Fruit fly (Drosophila melanogaster) whole organism, embryonic: ENCODE results near the gene CG33332.

Experiments used
- CG10147 ChIP-seq: fragments of 200-800 bp; sonication (Bioruptor generic); optimal IDR thresholded peaks from 2 replicates; lab custom pipeline; 2019; ENCODE audit warnings: missing biosample characterization, mild to moderate bottlenecking, missing genetic modification characterization, moderate library complexity
- CG10321 ChIP-seq: fragments of 200-800 bp; sonication (Bioruptor generic); IDR thresholded peaks from 2 replicates; pipeline ENCODE4 v1.3.6; 2022; ENCODE audit warnings: missing biosample characterization, missing genetic modification characterization
- CG10462 ChIP-seq: fragments of 200-800 bp; sonication (Bioruptor generic); optimal IDR thresholded peaks from 2 replicates; lab custom pipeline; 2016; ENCODE audit warnings: missing biosample characterization, missing genetic modification characterization
- CG10959 ChIP-seq: fragments of 200-800 bp; sonication (Bioruptor generic); IDR thresholded peaks from 2 replicates; pipeline ENCODE4 v1.3.6; 2022; ENCODE audit warnings: missing biosample characterization, missing genetic modification characterization
- CG11093 ChIP-seq: fragments of 200-800 bp; sonication (Bioruptor generic); IDR thresholded peaks from 3 replicates; pipeline ENCODE4 v1.3.6; 2022; ENCODE audit warnings: missing biosample characterization, missing genetic modification characterization
- CG11696 ChIP-seq: fragments of 200-800 bp; sonication (Bioruptor generic); IDR thresholded peaks from 2 replicates; pipeline ENCODE4 v1.3.6; 2022; ENCODE audit warnings: missing biosample characterization, missing genetic modification characterization
- CG12104 ChIP-seq: fragments of 200-800 bp; sonication (Bioruptor generic); optimal IDR thresholded peaks from 3 replicates; lab custom pipeline; 2016; ENCODE audit warnings: missing biosample characterization, missing genetic modification characterization
- CG12155 ChIP-seq: fragments of 200-800 bp; sonication (Bioruptor generic); optimal IDR thresholded peaks from 3 replicates; lab custom pipeline; 2016; ENCODE audit warnings: missing biosample characterization, missing genetic modification characterization
- CG12219 ChIP-seq: fragments of 200-800 bp; sonication (Bioruptor generic); optimal IDR thresholded peaks from 3 replicates; lab custom pipeline; 2018; ENCODE audit warnings: missing biosample characterization, mild to moderate bottlenecking, missing genetic modification characterization
- CG14014 ChIP-seq: fragments of 200-800 bp; sonication (Bioruptor generic); IDR thresholded peaks from 2 replicates; pipeline ENCODE4 v1.3.6; 2022; ENCODE audit warnings: missing biosample characterization, missing genetic modification characterization
- CG16779 ChIP-seq: fragments of 200-800 bp; sonication (Bioruptor generic); IDR thresholded peaks from 2 replicates; pipeline ENCODE4 v1.3.6; 2022; ENCODE audit warnings: missing biosample characterization, missing genetic modification characterization
- CG18011 ChIP-seq: fragments of 200-800 bp; sonication (Bioruptor generic); optimal IDR thresholded peaks from 2 replicates; lab custom pipeline; 2017; ENCODE audit warnings: missing biosample characterization, missing genetic modification characterization, mild to moderate bottlenecking, moderate library complexity, missing genotype
- CG2678 ChIP-seq: fragments of 200-800 bp; sonication (Bioruptor generic); optimal IDR thresholded peaks from 3 replicates; lab custom pipeline; 2019; ENCODE audit warnings: missing biosample characterization, mild to moderate bottlenecking, missing genetic modification characterization, moderate library complexity
- CG2875 ChIP-seq: fragments of 200-800 bp; sonication (Bioruptor generic); optimal IDR thresholded peaks from 2 replicates; lab custom pipeline; 2017; ENCODE audit warnings: missing biosample characterization, mild to moderate bottlenecking, missing genetic modification characterization, missing genetic modification reagents
- CG33213 ChIP-seq: fragments of 200-800 bp; sonication (Bioruptor generic); optimal IDR thresholded peaks from 3 replicates; lab custom pipeline; 2016; ENCODE audit warnings: missing biosample characterization, missing genetic modification characterization
- CG3726 ChIP-seq: fragments of 200-800 bp; sonication (Bioruptor generic); IDR thresholded peaks from 3 replicates; pipeline ENCODE4, ENCODE4 v1.3.6; 2022; ENCODE audit warnings: missing biosample characterization, missing genetic modification characterization
- CG3847 ChIP-seq: fragments of 200-800 bp; sonication (Bioruptor generic); IDR thresholded peaks from 2 replicates; pipeline ENCODE4 v1.3.6; 2022; ENCODE audit warnings: missing biosample characterization, missing genetic modification characterization
- CG4282 ChIP-seq: fragments of 200-800 bp; sonication (Bioruptor generic); optimal IDR thresholded peaks from 2 replicates; lab custom pipeline; 2016; ENCODE audit warnings: missing biosample characterization, missing genetic modification characterization
- CG6254 ChIP-seq: fragments of 200-800 bp; sonication (Bioruptor generic); optimal IDR thresholded peaks from 3 replicates; lab custom pipeline; 2017; ENCODE audit warnings: mild to moderate bottlenecking, missing biosample characterization, missing genetic modification reagents, missing genetic modification characterization
- CG6854 ChIP-seq: fragments of 200-800 bp; sonication (Bioruptor generic); optimal IDR thresholded peaks from 3 replicates; lab custom pipeline; 2017; ENCODE audit warnings: missing biosample characterization, mild to moderate bottlenecking, missing genetic modification characterization
- CG9727 ChIP-seq: fragments of 200-800 bp; sonication (Bioruptor generic); optimal IDR thresholded peaks from 3 replicates; lab custom pipeline; 2017; ENCODE audit warnings: missing biosample characterization, mild to moderate bottlenecking, missing genetic modification characterization
- D19A ChIP-seq: fragments of 200-800 bp; optimal IDR thresholded peaks from 3 replicates; lab custom pipeline; 2019; ENCODE audit warnings: missing biosample characterization, mild to moderate bottlenecking, missing genetic modification characterization, moderate library complexity
- Dp ChIP-seq: fragments of 200-800 bp; sonication (Bioruptor generic); optimal IDR thresholded peaks from 2 replicates; lab custom pipeline; 2018; ENCODE audit warnings: missing biosample characterization, mild to moderate bottlenecking, missing genetic modification characterization, moderate library complexity
- Fer2 ChIP-seq: fragments of 200-800 bp; sonication (Bioruptor generic); optimal IDR thresholded peaks from 2 replicates; lab custom pipeline; 2018; ENCODE audit warnings: missing biosample characterization, mild to moderate bottlenecking, missing genetic modification characterization, moderate library complexity
- GATAe ChIP-seq: fragments of 200-800 bp; sonication (Bioruptor generic); conservative IDR thresholded peaks from 2 replicates; pipeline ENCODE4 v1.3.6; 2022; ENCODE audit warnings: missing biosample characterization, missing genetic modification characterization
- HLH54F ChIP-seq: fragments of 200-800 bp; sonication (Bioruptor generic); optimal IDR thresholded peaks from 3 replicates; lab custom pipeline; 2016; ENCODE audit warnings: missing biosample characterization, missing genetic modification characterization
- Mes4 ChIP-seq: fragments of 200-800 bp; sonication (Bioruptor generic); optimal IDR thresholded peaks from 2 replicates; lab custom pipeline; 2016; ENCODE audit warnings: missing biosample characterization, missing genetic modification characterization
- NC2β ChIP-seq: fragments of 200-800 bp; sonication (Bioruptor generic); optimal IDR thresholded peaks from 2 replicates; lab custom pipeline; 2016; ENCODE audit warnings: missing biosample characterization, missing genetic modification characterization
- Optix ChIP-seq: fragments of 200-800 bp; sonication (Bioruptor generic); IDR thresholded peaks from 3 replicates; pipeline ENCODE4 v1.3.6; 2022; ENCODE audit warnings: missing biosample characterization, missing genetic modification characterization
- Usf ChIP-seq: fragments of 200-800 bp; sonication (Bioruptor generic); optimal IDR thresholded peaks from 2 replicates; lab custom pipeline; 2017; ENCODE audit warnings: missing genotype, missing biosample characterization, missing genetic modification characterization
- br ChIP-seq: fragments of >200 bp; optimal IDR thresholded peaks from 2 replicates; lab custom pipeline; 2017
- crp ChIP-seq, 2 experiments: fragments of 200-800 bp; sonication (Bioruptor generic); optimal IDR thresholded peaks; 2 replicates in 1 of 2; 3 replicates in 1 of 2; lab custom pipeline; 2017; ENCODE audit warnings: missing biosample characterization in 2 of 2, missing genetic modification characterization in 2 of 2, mild to moderate bottlenecking in 1 of 2, moderate library complexity in 1 of 2
- dm ChIP-seq: fragments of 200-800 bp; sonication (Bioruptor generic); optimal IDR thresholded peaks from 3 replicates; lab custom pipeline; 2016; ENCODE audit warnings: missing biosample characterization, missing genetic modification characterization
- exex ChIP-seq: fragments of 200-800 bp; sonication (Bioruptor generic); optimal IDR thresholded peaks from 4 replicates; lab custom pipeline; 2018; ENCODE audit warnings: missing biosample characterization, mild to moderate bottlenecking, missing genetic modification characterization, moderate library complexity
- gt ChIP-seq: fragments of 200-800 bp; sonication (Bioruptor generic); IDR thresholded peaks from 2 replicates; pipeline ENCODE4 v1.3.6; 2022; ENCODE audit warnings: missing biosample characterization, missing genetic modification characterization
- knrl ChIP-seq: fragments of 200-800 bp; sonication (Bioruptor generic); IDR thresholded peaks from 3 replicates; pipeline ENCODE4 v1.3.6; 2022; ENCODE audit warnings: missing biosample characterization, missing genetic modification characterization; ENCODE audit not compliant: partially characterized antibody
- lmd ChIP-seq: fragments of 200-800 bp; sonication (Bioruptor generic); IDR thresholded peaks from 2 replicates; pipeline ENCODE4 v1.3.6; 2022; ENCODE audit warnings: missing biosample characterization, missing genetic modification characterization
- mirr ChIP-seq: fragments of 200-800 bp; sonication (Bioruptor generic); optimal IDR thresholded peaks from 3 replicates; lab custom pipeline; 2018; ENCODE audit warnings: missing biosample characterization, mild to moderate bottlenecking, missing genetic modification characterization
- nerfin-1 ChIP-seq: fragments of 200-800 bp; sonication (Bioruptor generic); optimal IDR thresholded peaks from 3 replicates; lab custom pipeline; 2019; ENCODE audit warnings: missing biosample characterization, mild to moderate bottlenecking, missing genetic modification characterization, moderate library complexity
- nerfin-2 ChIP-seq: fragments of 200-800 bp; sonication (Bioruptor generic); IDR thresholded peaks from 2 replicates; pipeline ENCODE4 v1.3.6; 2022; ENCODE audit warnings: missing biosample characterization, missing genetic modification characterization; ENCODE audit not compliant: partially characterized antibody
- oc ChIP-seq: fragments of 200-800 bp; sonication (Bioruptor generic); optimal IDR thresholded peaks from 2 replicates; lab custom pipeline; 2018; ENCODE audit warnings: missing biosample characterization, mild to moderate bottlenecking, missing genetic modification characterization, moderate library complexity
- onecut ChIP-seq: fragments of 200-800 bp; sonication (Bioruptor generic); IDR thresholded peaks from 2 replicates; pipeline ENCODE4 v1.3.6; 2022; ENCODE audit warnings: missing biosample characterization, missing genetic modification characterization
- pb ChIP-seq: fragments of 200-800 bp; sonication (Bioruptor generic); optimal IDR thresholded peaks from 3 replicates; lab custom pipeline; 2016; ENCODE audit warnings: missing biosample characterization, missing genetic modification characterization
- peb ChIP-seq: fragments of 200-800 bp; sonication (Bioruptor generic); IDR thresholded peaks from 2 replicates; pipeline ENCODE4 v1.3.6; 2022; ENCODE audit warnings: missing biosample characterization, missing genetic modification characterization
- prd ChIP-seq, 3 experiments: fragments of >200 bp in 2 of 3; fragments of 200-800 bp in 1 of 3; sonication (Bioruptor generic) in 1 of 3; optimal IDR thresholded peaks in 2 of 3; IDR thresholded peaks in 1 of 3; 2 replicates in 2 of 3; 3 replicates in 1 of 3; pipeline versions ENCODE4 v1.3.6 to Lab custom; 2017 to 2022; ENCODE audit warnings: missing biosample characterization in 1 of 3, missing genetic modification characterization in 1 of 3
- pzg ChIP-seq: fragments of 200-800 bp; sonication (Bioruptor generic); optimal IDR thresholded peaks from 3 replicates; lab custom pipeline; 2018; ENCODE audit warnings: missing biosample characterization, mild to moderate bottlenecking, missing genetic modification characterization, moderate library complexity
- tll ChIP-seq, 2 experiments: fragments of 200-800 bp in 1 of 2; fragments of >200 bp in 1 of 2; sonication (Bioruptor generic) in 1 of 2; optimal IDR thresholded peaks; 2 replicates each; lab custom pipeline; 2017 to 2019; ENCODE audit warnings: missing biosample characterization in 2 of 2, missing genetic modification characterization in 2 of 2, mild to moderate bottlenecking in 1 of 2, moderate library complexity in 1 of 2
- zen2 ChIP-seq: fragments of 200-800 bp; sonication (Bioruptor generic); IDR thresholded peaks from 3 replicates; pipeline ENCODE4 v1.3.6; 2022; ENCODE audit warnings: missing biosample characterization, missing genetic modification characterization; ENCODE audit not compliant: partially characterized antibody
- zfh1 ChIP-seq: fragments of 200-800 bp; sonication (Bioruptor generic); IDR thresholded peaks from 3 replicates; pipeline ENCODE4 v1.3.6; 2022; ENCODE audit warnings: missing biosample characterization, missing genetic modification characterization

CG33332 gene

dm6 chr3R:14886011-14886534 lies at the start of gene CG33332, which contains the start of the genes Rrp6 and CG33331 (continued):
- TF ChIP-seq CG10321 (GFP tag; lab: Robert Waterston, UW) (no peak), onecut (GFP tag; lab: Robert Waterston, UW) (peak; percentile 87), prd (optimal IDR thresholded peaks at IDR 0.05; lab: Kevin White, UChicago) (no peak), prd (GFP tag; IDR thresholded peaks at IDR 0.05; lab: Robert Waterston, UW) (peak; percentile 63; the same call in 1 of the 3 replicates), HLH54F (GFP tag; lab: Kevin White, UChicago) (peak; percentile 74), D19A (tag; lab: Kevin White, UChicago) (peak; percentile 64), pzg (GFP tag; lab: Kevin White, UChicago) (peak; percentile 70), CG9727 (GFP tag; lab: Kevin White, UChicago) (peak; percentile 59), CG6854 (no peak), zfh1 (GFP tag; lab: Robert Waterston, UW) (peak; percentile 47; the same call in 1 of the 3 replicates), CG12104 (GFP tag; lab: Kevin White, UChicago) (peak; percentile 72), CG10462 (GFP tag; lab: Kevin White, UChicago) (no peak), CG3847 (peak; percentile 80), CG11093 (GFP tag; lab: Robert Waterston, UW) (no peak), crp (GFP tag; optimal IDR thresholded peaks at IDR 0.05; lab: Kevin White, UChicago) (peak; percentile 45 to 92), CG10959 (no peak), gt (GFP tag; lab: Robert Waterston, UW) (no peak), CG12219 (peak; percentile 10), CG14014 (GFP tag; lab: Robert Waterston, UW) (0 out of 2 replicates have a peak, but pooled peaks have one; percentile 23), br (lab: Kevin White, UChicago) (no peak), oc (tag; lab: Kevin White, UChicago) (no peak), Mes4 (GFP tag; lab: Kevin White, UChicago) (no peak), CG2875 (GFP tag; lab: Kevin White, UChicago) (peak; percentile 5), CG2678 (tag; lab: Kevin White, UChicago) (no peak), CG33213 (GFP tag; lab: Kevin White, UChicago) (peak; percentile 49), CG11696 (GFP tag; lab: Robert Waterston, UW) (no peak), tll (GFP tag; optimal IDR thresholded peaks at IDR 0.05; lab: Kevin White, UChicago) (no peak), GATAe (GFP tag; lab: Robert Waterston, UW) (no peak), zen2 (GFP tag; lab: Robert Waterston, UW) (peak; percentile 82), mirr (GFP tag; lab: Kevin White, UChicago) (peak; percentile 20), nerfin-1 (peak; percentile 61), peb (GFP tag; lab: Robert Waterston, UW) (no peak), exex (no peak), NC2β (GFP tag; lab: Kevin White, UChicago) (peak; percentile 57), Fer2 (tag; lab: Kevin White, UChicago) (peak; percentile 76), Usf (peak; percentile 12), CG6254 (GFP tag; lab: Kevin White, UChicago) (no peak), Dp (GFP tag; lab: Kevin White, UChicago) (peak; percentile 53), pb (GFP tag; lab: Kevin White, UChicago) (no peak), Optix (GFP tag; lab: Robert Waterston, UW) (no peak), CG16779 (0 out of 2 replicates have a peak, but pooled peaks have one; percentile 21), lmd (GFP tag; lab: Robert Waterston, UW) (peak; percentile 56; the same call in 1 of the 2 replicates), CG3726 (GFP tag; lab: Robert Waterston, UW) (no peak), knrl (peak; percentile 50), dm (GFP tag; lab: Kevin White, UChicago) (peak; percentile 84), CG10147 (GFP tag; lab: Kevin White, UChicago) (peak; percentile 63), CG18011 (GFP tag; lab: Kevin White, UChicago) (peak; percentile 58), nerfin-2 (no peak; the same call in 1 of the 2 replicates), CG4282 (GFP tag; lab: Kevin White, UChicago) (peak; percentile 41), CG12155 (GFP tag; lab: Kevin White, UChicago) (peak; percentile 81)
